Worm (Caenorhabditis elegans): Measurements from ENCODE around the gene nhr-27.

The nhr-27 gene

DNA sequence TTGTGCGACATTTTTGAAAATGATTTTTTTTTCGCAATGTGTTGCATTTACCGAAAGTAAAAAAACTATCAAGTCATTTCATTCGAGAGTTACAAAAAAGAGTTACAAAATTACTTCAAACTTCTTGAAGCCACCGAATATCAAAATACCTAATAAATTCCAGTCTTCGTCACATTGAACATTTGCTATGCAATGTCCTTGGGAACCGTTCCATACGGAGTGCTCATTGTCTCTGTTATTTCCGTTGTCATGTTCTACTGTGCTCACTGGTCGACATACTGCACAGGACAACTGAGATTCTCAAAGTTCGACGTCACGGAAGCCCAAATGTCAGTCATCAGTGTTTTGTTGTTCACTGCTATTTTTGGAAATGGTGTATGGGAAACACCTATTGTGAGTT lies 44.1 kb downstream of the nhr-27 start:
- TF ChIP-seq dao-5 (tag; optimal IDR thresholded peaks at IDR 0.05) (no peak), W03F9.2 (tag; optimal IDR thresholded peaks at IDR 0.05) (no peak), him-1 (tag; optimal IDR thresholded peaks at IDR 0.05) (no peak)

- no peak for TF ChIP-seq him-1 (tag; optimal IDR thresholded peaks at IDR 0.05)
- TF ChIP-seq dao-5 (tag; optimal IDR thresholded peaks at IDR 0.05) = no peak
- TF ChIP-seq W03F9.2 (tag; optimal IDR thresholded peaks at IDR 0.05) = no peak
Measured at ce11 chrX:12761778-12762177, 46.3 kb downstream of the nhr-27 start, which contains the start of gene cept-1. Gene cept-1 (plus strand): TSS chrX:12762078.

DNA sequence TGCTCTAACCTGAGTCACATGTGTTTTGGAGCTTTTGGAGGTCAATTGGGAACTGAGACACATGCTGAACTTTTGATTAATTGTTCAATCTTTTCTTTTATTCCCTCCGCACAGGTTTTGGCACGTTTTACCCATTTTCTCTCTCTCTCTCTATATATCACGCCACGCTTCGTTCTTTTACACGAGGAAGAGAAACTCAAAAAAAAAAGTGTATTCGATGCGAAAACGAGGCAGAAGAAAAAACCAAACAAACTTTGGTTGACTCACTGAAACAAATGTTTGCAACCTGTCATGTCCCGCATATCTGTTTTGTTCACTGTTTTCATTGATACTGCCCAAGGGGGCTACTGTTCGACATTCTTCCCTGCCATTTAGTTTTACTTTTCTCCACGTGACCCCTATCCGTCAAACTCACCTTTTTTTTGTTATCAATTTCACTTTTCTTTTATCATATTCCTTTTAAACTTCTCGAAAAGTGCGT lies 46.8 kb downstream of the nhr-27 start:
- TF ChIP-seq W03F9.2 (tag; optimal IDR thresholded peaks at IDR 0.05) (no peak), him-1 (tag; optimal IDR thresholded peaks at IDR 0.05) (no peak)

DNA sequence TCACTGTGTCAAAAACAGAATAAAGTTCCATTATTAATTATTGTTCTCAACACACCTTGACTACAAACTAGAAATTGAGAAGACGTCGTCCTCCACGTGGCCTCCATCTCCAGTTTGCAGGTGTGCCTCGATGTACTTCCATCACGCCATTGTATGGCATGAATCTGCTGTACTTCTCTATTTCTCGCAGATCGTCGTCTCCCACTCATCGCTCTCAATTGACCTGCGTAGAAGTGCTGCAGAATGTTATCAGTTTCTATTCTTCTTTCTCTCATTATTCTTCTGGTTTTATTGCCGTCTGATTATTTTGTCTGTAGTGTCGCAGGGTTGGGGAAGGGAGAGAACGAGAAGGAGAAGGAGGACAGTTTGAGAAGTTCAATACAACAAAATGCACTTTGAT lies 48.5 kb downstream of the nhr-27 start:
- TF ChIP-seq him-1 (tag; optimal IDR thresholded peaks at IDR 0.05) = no peak
- no peak for TF ChIP-seq W03F9.2 (tag; optimal IDR thresholded peaks at IDR 0.05)
- no peak for TF ChIP-seq dao-5 (tag; optimal IDR thresholded peaks at IDR 0.05)

- TF ChIP-seq dao-5 (tag; optimal IDR thresholded peaks at IDR 0.05) (no peak), W03F9.2 (tag; optimal IDR thresholded peaks at IDR 0.05) (no peak), him-1 (tag; optimal IDR thresholded peaks at IDR 0.05) (no peak)
Measured at ce11 chrX:12759010-12759409, 49.1 kb downstream of the nhr-27 start.

DNA sequence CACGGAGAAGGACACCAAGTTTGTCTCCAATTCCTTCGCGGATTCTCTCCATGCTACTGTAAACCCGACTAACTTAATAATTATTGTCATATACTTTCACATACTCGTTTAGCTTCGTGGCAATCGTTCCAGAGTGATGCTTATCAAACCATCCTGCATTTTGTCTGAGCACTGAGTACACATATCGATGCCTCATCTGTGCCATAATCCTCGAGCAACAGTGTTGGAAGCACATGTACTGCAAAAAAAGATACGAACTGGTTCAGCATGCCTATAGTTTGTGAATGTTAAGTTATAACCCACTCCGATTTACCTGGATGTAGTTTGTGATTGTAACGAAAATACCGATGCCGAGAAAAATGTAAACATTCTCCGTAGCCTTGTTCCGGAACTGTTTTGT lies 53.1 kb downstream of the nhr-27 start:
- TF ChIP-seq him-1 (tag; optimal IDR thresholded peaks at IDR 0.05) (no peak), dao-5 (tag; optimal IDR thresholded peaks at IDR 0.05) (no peak), W03F9.2 (tag; optimal IDR thresholded peaks at IDR 0.05) (no peak)

ce11 chrX:12754043-12754442 lies 54.1 kb downstream of the nhr-27 start:
- no peak for TF ChIP-seq him-1 (tag; optimal IDR thresholded peaks at IDR 0.05)
- TF ChIP-seq W03F9.2 (tag; optimal IDR thresholded peaks at IDR 0.05) = no peak
- no peak for TF ChIP-seq dao-5 (tag; optimal IDR thresholded peaks at IDR 0.05)

ce11 chrX:12750805-12751204 lies 57.3 kb downstream of the nhr-27 start:
- TF ChIP-seq him-1 (tag; optimal IDR thresholded peaks at IDR 0.05) = no peak
- TF ChIP-seq dao-5 (tag; optimal IDR thresholded peaks at IDR 0.05) = no peak
- no peak for TF ChIP-seq W03F9.2 (tag; optimal IDR thresholded peaks at IDR 0.05)

ce11 chrX:12749530-12750240 lies 58.4 kb downstream of the nhr-27 start, which contains the start of gene pgp-14:
Gene pgp-14 (minus strand): TSS chrX:12749580.
- TF ChIP-seq dao-5 (tag; optimal IDR thresholded peaks at IDR 0.05) (no peak), W03F9.2 (tag; optimal IDR thresholded peaks at IDR 0.05) (no peak), him-1 (tag; optimal IDR thresholded peaks at IDR 0.05) (no peak)

ce11 chrX:12738454-12738853 lies 69.7 kb downstream of the nhr-27 start, which contains the start of gene pgp-13:
Gene pgp-13 (plus strand): TSS chrX:12738754.
- TF ChIP-seq W03F9.2 (tag; optimal IDR thresholded peaks at IDR 0.05) (no peak), dao-5 (tag; optimal IDR thresholded peaks at IDR 0.05) (no peak), him-1 (tag; optimal IDR thresholded peaks at IDR 0.05) (no peak)

DNA sequence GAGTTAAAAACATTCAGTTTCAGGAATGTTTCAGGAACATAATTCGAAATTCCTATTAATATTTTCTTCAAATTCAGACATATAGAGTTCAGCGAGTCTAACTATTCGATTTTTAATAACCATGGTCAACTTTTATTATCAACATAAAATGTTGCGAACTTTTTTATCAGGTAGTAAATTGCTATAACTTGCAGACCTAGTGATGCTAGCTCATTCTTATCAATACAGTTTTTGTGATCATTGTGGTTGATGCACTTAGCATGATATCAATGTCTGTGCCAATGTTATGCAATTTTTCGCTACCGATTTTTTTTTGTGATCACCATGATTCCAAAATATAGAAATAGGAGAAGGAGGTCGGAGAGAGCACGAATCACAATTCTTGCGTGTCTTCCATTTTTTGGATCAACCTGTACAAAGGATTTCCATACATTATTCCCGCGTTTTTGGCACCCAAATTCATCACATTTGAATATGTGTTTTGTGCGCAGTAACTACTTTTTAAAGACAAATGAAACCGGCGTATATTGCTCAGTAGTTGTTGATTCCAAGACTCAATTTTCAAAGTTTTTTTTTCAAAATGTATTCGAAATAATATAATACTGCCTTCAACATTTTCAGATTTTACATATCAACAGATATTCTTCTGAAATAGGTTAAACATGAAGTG lies 76.8 kb downstream of the nhr-27 start, which contains the start of gene pgp-12:
Gene pgp-12, plus strand, starts transcription at position 620 of the 670 bp plus-strand sequence.
- TF ChIP-seq W03F9.2 (tag; optimal IDR thresholded peaks at IDR 0.05) (no peak), him-1 (tag; optimal IDR thresholded peaks at IDR 0.05) (no peak), dao-5 (tag; optimal IDR thresholded peaks at IDR 0.05) (no peak)

DNA sequence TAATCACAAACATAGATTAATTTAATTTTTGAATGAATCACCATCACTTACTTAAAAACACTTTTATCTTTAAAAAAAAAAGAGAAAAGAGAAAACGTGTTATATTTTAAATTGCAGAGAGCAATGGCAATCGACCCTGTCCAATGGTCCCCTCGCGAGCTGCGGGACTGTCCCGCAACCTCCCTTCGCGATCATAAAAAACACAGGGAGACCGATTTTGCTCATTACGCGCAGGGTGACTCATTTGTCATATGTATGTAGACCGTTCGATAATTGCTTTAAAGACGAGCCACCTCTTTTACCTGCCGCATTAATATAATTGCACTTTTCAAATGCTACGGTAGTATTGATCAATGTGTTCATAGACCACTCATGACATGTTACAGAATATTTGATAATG lies 78.0 kb downstream of the nhr-27 start:
- TF ChIP-seq W03F9.2 (tag; optimal IDR thresholded peaks at IDR 0.05) (no peak), him-1 (tag; optimal IDR thresholded peaks at IDR 0.05) (no peak), dao-5 (tag; optimal IDR thresholded peaks at IDR 0.05) (no peak)

- TF ChIP-seq dao-5 (tag; optimal IDR thresholded peaks at IDR 0.05) = no peak
- TF ChIP-seq him-1 (tag; optimal IDR thresholded peaks at IDR 0.05) = no peak
- no peak for TF ChIP-seq W03F9.2 (tag; optimal IDR thresholded peaks at IDR 0.05)
Measured at ce11 chrX:12726129-12726528, 82.0 kb downstream of the nhr-27 start.

ce11 chrX:12721429-12721828 lies 86.7 kb downstream of the nhr-27 start:
- TF ChIP-seq him-1 (tag; optimal IDR thresholded peaks at IDR 0.05) (no peak), W03F9.2 (tag; optimal IDR thresholded peaks at IDR 0.05) (no peak), dao-5 (tag; optimal IDR thresholded peaks at IDR 0.05) (no peak)
